Worm (Caenorhabditis elegans) whole organism, young adult: ENCODE results near the gene twk-33.
"Not testable (repeated sequence)": the region's sequence is repeated elsewhere in the genome, so short reads cannot be mapped to it uniquely, and the experiment has no call there.

Experiments
- gei-17 ChIP-seq: fragments of 200-800 bp; sonication (Bioruptor generic); optimal IDR thresholded peaks from 2 replicates; lab custom pipeline; 2018; ENCODE audit warnings: mild to moderate bottlenecking, missing genetic modification characterization, missing compliant biosample characterization
- mel-28 ChIP-seq: sonication (generic microtip); optimal IDR thresholded peaks from 2 replicates; lab custom pipeline; 2016; ENCODE audit warnings: borderline replicate concordance, mild to moderate bottlenecking, missing genetic modification characterization, missing compliant biosample characterization
- nhr-27 ChIP-seq: fragments of 200-800 bp; sonication (Bioruptor generic); optimal IDR thresholded peaks from 2 replicates; lab custom pipeline; 2018; ENCODE audit warnings: mild to moderate bottlenecking, missing genetic modification characterization, moderate library complexity, missing compliant biosample characterization

DNA sequence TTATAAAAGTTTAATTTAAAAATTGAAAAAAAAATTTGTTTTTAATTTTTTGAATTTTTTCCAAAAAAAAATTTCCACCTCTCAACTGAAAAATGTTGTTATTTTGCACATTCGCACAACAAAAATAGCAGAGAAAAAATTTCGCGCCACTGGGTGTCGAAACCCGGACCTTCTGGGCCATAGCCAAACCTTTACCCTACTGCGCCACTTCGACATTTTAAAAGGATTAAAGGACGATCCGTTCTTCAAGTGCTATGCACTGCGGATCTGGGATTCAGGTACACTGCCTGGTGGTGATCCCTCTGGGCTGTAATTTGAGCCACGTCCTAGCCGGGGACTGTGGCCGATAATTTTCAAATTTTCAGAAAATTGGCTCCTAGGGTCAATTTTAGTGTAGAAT, 26.8 kb downstream of the twk-33 start:
- TF ChIP-seq gei-17 (GFP tag; lab: Kevin White, UChicago); nhr-27 (tag; lab: Kevin White, UChicago); mel-28 (tag; lab: Kevin White, UChicago): not testable (repeated sequence)
